Worm (Caenorhabditis elegans) whole organism, young adult: ENCODE results near the gene sup-9.

Experiments used
- F23B12.7 ChIP-seq: sonication (generic microtip); optimal IDR thresholded peaks from 2 replicates; lab custom pipeline; 2017; ENCODE audit warnings: missing genetic modification characterization, mild to moderate bottlenecking, missing compliant biosample characterization, antibody characterized with exemption, moderate library complexity; ENCODE audit not compliant: insufficient read depth
- bed-2 ChIP-seq: fragments of 200-800 bp; sonication (Bioruptor generic); IDR thresholded peaks from 2 replicates; pipeline ENCODE4 v1.3.6; 2022; ENCODE audit warnings: missing genetic modification reagents, missing genetic modification characterization, missing compliant biosample characterization
- chd-7 ChIP-seq: sonication (generic microtip); optimal IDR thresholded peaks from 2 replicates; lab custom pipeline; 2016; ENCODE audit warnings: mild to moderate bottlenecking, missing genetic modification characterization, moderate library complexity, missing compliant biosample characterization
- gei-17 ChIP-seq: fragments of 200-800 bp; sonication (Bioruptor generic); optimal IDR thresholded peaks from 2 replicates; lab custom pipeline; 2018; ENCODE audit warnings: mild to moderate bottlenecking, missing genetic modification characterization, missing compliant biosample characterization
- lin-35 ChIP-seq, 3 experiments: fragments of 150-350 bp in 2 of 3; sonication (generic microtip) in 1 of 3; optimal IDR thresholded peaks; 2 replicates each; lab custom pipeline; 2014 to 2018; ENCODE audit warnings: missing biosample characterization in 3 of 3, missing genetic modification characterization in 3 of 3, missing genetic modification reagents in 3 of 3
- pha-4 ChIP-seq: fragments of 150-350 bp; sonication (generic microtip); optimal IDR thresholded peaks from 2 replicates; lab custom pipeline; 2014; ENCODE audit warnings: missing biosample characterization, missing genetic modification reagents, missing genetic modification characterization
- rpc-1 ChIP-seq, 2 experiments: fragments of 150-350 bp in 1 of 2; sonication (generic microtip) in 1 of 2; optimal IDR thresholded peaks; 2 replicates each; lab custom pipeline; 2014 to 2018; ENCODE audit warnings: missing biosample characterization in 1 of 2, missing genetic modification characterization in 1 of 2, missing genetic modification reagents in 1 of 2, missing genotype in 1 of 2
- unc-62 ChIP-seq: fragments of 150-350 bp; optimal IDR thresholded peaks from 2 replicates; lab custom pipeline; 2014; ENCODE audit warnings: missing biosample characterization, missing genetic modification reagents, missing genetic modification characterization

DNA sequence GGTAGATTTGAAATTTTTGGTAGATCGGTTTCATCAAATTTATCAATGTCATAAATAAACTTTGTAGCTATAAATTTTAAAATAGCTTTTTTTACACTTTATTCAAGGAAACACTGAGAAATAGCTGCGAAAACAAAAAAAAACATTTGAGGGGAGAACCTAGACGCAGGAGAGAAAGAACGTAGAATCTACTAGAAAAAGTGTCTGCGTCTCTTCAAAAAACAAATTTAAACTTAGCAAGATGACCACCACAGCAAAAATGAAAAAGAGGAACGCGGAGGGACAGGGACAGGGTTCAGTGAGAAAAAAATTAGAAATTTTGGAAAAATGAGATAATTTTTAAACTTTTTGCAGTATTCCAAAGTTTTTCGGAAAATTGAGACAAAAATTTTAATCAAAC lies 37.8 kb downstream of the sup-9 start:
- TF ChIP-seq gei-17 (GFP tag; lab: Kevin White, UChicago) (no peak), chd-7 (tag; lab: Kevin White, UChicago) (no peak), rpc-1 (optimal IDR thresholded peaks at IDR 0.05; lab: Kevin White, UChicago) (no peak), rpc-1 (tag; optimal IDR thresholded peaks at IDR 0.05; lab: Kevin White, UChicago) (no peak), bed-2 (GFP tag; lab: Robert Waterston, UW) (no peak), F23B12.7 (no peak), pha-4 (no peak), lin-35 (GFP tag; optimal IDR thresholded peaks at IDR 0.05; lab: Kevin White, UChicago) (no peak), unc-62 (GFP tag; lab: Kevin White, UChicago) (no peak)
